Worm (Caenorhabditis elegans) whole organism, L3 larva: ENCODE measurements around the gene mml-1.
A peak's percentile ranks its signal among the peaks of the same experiment; 100 is the strongest.

Experiments used
- R02D3.7 ChIP-seq: fragments of 150-350 bp; optimal IDR thresholded peaks from 2 replicates; lab custom pipeline; 2014; ENCODE audit warnings: missing biosample characterization, missing genetic modification characterization
- ZK546.5 ChIP-seq: sonication (generic microtip); optimal IDR thresholded peaks from 2 replicates; lab custom pipeline; 2017; ENCODE audit warnings: missing biosample characterization, missing genetic modification characterization
- ama-1 ChIP-seq: fragments of 150-350 bp; optimal IDR thresholded peaks from 2 replicates; lab custom pipeline; 2018
- ceh-28 ChIP-seq: fragments of 150-350 bp; optimal IDR thresholded peaks from 2 replicates; lab custom pipeline; 2014; ENCODE audit warnings: missing biosample characterization, missing genetic modification reagents, missing genetic modification characterization
- ceh-82 ChIP-seq: fragments of 150-350 bp; optimal IDR thresholded peaks from 2 replicates; lab custom pipeline; 2014; ENCODE audit warnings: missing biosample characterization, missing genetic modification characterization
- ceh-9 ChIP-seq: sonication (generic microtip); optimal IDR thresholded peaks from 2 replicates; lab custom pipeline; 2018; ENCODE audit warnings: missing biosample characterization, missing genetic modification characterization
- egl-27 ChIP-seq: sonication (generic microtip); optimal IDR thresholded peaks from 4 replicates; lab custom pipeline; 2017; ENCODE audit warnings: missing biosample characterization, missing genetic modification reagents, missing genetic modification characterization
- egl-5 ChIP-seq: fragments of 150-350 bp; optimal IDR thresholded peaks from 2 replicates; lab custom pipeline; 2017; ENCODE audit warnings: missing biosample characterization, missing genetic modification reagents, missing genetic modification characterization, inconsistent platforms
- elt-1 ChIP-seq: fragments of 150-350 bp; optimal IDR thresholded peaks from 2 replicates; lab custom pipeline; 2014; ENCODE audit warnings: missing biosample characterization, missing genetic modification characterization
- elt-2 ChIP-seq: sonication (generic microtip); optimal IDR thresholded peaks from 2 replicates; lab custom pipeline; 2016; ENCODE audit warnings: missing genetic modification reagents, mild to moderate bottlenecking, missing genetic modification characterization, missing compliant biosample characterization
- elt-3 ChIP-seq, 3 experiments: fragments of 150-350 bp in 1 of 3; sonication (generic microtip) in 2 of 3; optimal IDR thresholded peaks; 2 replicates in 2 of 3; 4 replicates in 1 of 3; lab custom pipeline; 2014 to 2017; ENCODE audit warnings: missing biosample characterization in 3 of 3, missing genetic modification characterization in 3 of 3
- fos-1 ChIP-seq: fragments of 150-350 bp; optimal IDR thresholded peaks from 2 replicates; lab custom pipeline; 2014; ENCODE audit warnings: missing biosample characterization, missing genetic modification characterization
- hmg-11 ChIP-seq: sonication (generic microtip); optimal IDR thresholded peaks from 2 replicates; lab custom pipeline; 2016; ENCODE audit warnings: missing genetic modification characterization, missing compliant biosample characterization
- jun-1 ChIP-seq: fragments of 150-350 bp; optimal IDR thresholded peaks from 2 replicates; lab custom pipeline; 2014; ENCODE audit warnings: missing biosample characterization, missing genetic modification reagents, missing genetic modification characterization
- lin-15B ChIP-seq: fragments of 150-350 bp; optimal IDR thresholded peaks from 2 replicates; lab custom pipeline; 2014; ENCODE audit warnings: missing biosample characterization, missing genetic modification characterization
- lin-39 ChIP-seq: fragments of 150-350 bp; optimal IDR thresholded peaks from 2 replicates; lab custom pipeline; 2018; ENCODE audit warnings: missing biosample characterization, missing genetic modification reagents, missing genetic modification characterization
- lsy-12 ChIP-seq: sonication (generic microtip); optimal IDR thresholded peaks from 2 replicates; lab custom pipeline; 2016; ENCODE audit warnings: mild to moderate bottlenecking, missing genetic modification characterization, missing compliant biosample characterization
- mdl-1 ChIP-seq: fragments of 150-350 bp; optimal IDR thresholded peaks from 2 replicates; lab custom pipeline; 2014; ENCODE audit warnings: missing biosample characterization, missing genetic modification characterization
- nfya-1 ChIP-seq: sonication (generic microtip); optimal IDR thresholded peaks from 2 replicates; lab custom pipeline; 2017; ENCODE audit warnings: missing genetic modification characterization, mild to moderate bottlenecking, missing compliant biosample characterization, antibody characterized with exemption, moderate library complexity; ENCODE audit not compliant: insufficient read depth
- nhr-11 ChIP-seq: fragments of 150-350 bp; optimal IDR thresholded peaks from 2 replicates; lab custom pipeline; 2014; ENCODE audit warnings: missing biosample characterization, missing genetic modification characterization
- nhr-12 ChIP-seq: fragments of 150-350 bp; optimal IDR thresholded peaks from 2 replicates; lab custom pipeline; 2014; ENCODE audit warnings: missing biosample characterization, missing genetic modification characterization
- nhr-23 ChIP-seq: fragments of 150-350 bp; optimal IDR thresholded peaks from 2 replicates; lab custom pipeline; 2014; ENCODE audit warnings: missing biosample characterization, missing genetic modification reagents, missing genetic modification characterization
- nhr-237 ChIP-seq: fragments of 150-350 bp; optimal IDR thresholded peaks from 2 replicates; lab custom pipeline; 2014; ENCODE audit warnings: missing biosample characterization, missing genetic modification characterization
- nhr-25 ChIP-seq: sonication (generic microtip); optimal IDR thresholded peaks from 2 replicates; lab custom pipeline; 2017; ENCODE audit warnings: missing biosample characterization, missing genetic modification characterization
- nhr-43 ChIP-seq: sonication (generic microtip); optimal IDR thresholded peaks from 2 replicates; lab custom pipeline; 2016; ENCODE audit warnings: mild to moderate bottlenecking, missing genetic modification characterization, missing compliant biosample characterization; ENCODE audit not compliant: poor library complexity, severe bottlenecking
- nhr-76 ChIP-seq: fragments of 150-350 bp; sonication (generic microtip); optimal IDR thresholded peaks from 5 replicates; lab custom pipeline; 2014; ENCODE audit warnings: missing biosample characterization, missing genetic modification characterization
- pha-4 ChIP-seq: fragments of 150-350 bp; optimal IDR thresholded peaks from 2 replicates; lab custom pipeline; 2014; ENCODE audit warnings: missing biosample characterization, missing genetic modification reagents, missing genetic modification characterization
- pqm-1 ChIP-seq: fragments of 150-350 bp; optimal IDR thresholded peaks from 2 replicates; lab custom pipeline; 2017; ENCODE audit warnings: missing biosample characterization, missing genetic modification characterization, inconsistent platforms
- sea-2 ChIP-seq: fragments of 150-350 bp; sonication (generic microtip); optimal IDR thresholded peaks from 4 replicates; lab custom pipeline; 2014; ENCODE audit warnings: missing biosample characterization, missing genetic modification reagents, missing genetic modification characterization
- skn-1 ChIP-seq: fragments of 150-350 bp; optimal IDR thresholded peaks from 2 replicates; lab custom pipeline; 2014; ENCODE audit warnings: missing biosample characterization, missing genetic modification characterization
- snpc-4 ChIP-seq: fragments of 150-350 bp; optimal IDR thresholded peaks from 2 replicates; lab custom pipeline; 2014; ENCODE audit warnings: missing biosample characterization, missing genetic modification characterization
- tbx-2 ChIP-seq: sonication (generic microtip); optimal IDR thresholded peaks from 2 replicates; lab custom pipeline; 2016; ENCODE audit warnings: mild to moderate bottlenecking, missing genetic modification characterization, missing compliant biosample characterization
- unc-39 ChIP-seq: sonication (generic microtip); optimal IDR thresholded peaks from 4 replicates; lab custom pipeline; 2017; ENCODE audit warnings: missing biosample characterization, missing genetic modification characterization
- unc-62 ChIP-seq: fragments of 150-350 bp; sonication (generic microtip); optimal IDR thresholded peaks from 4 replicates; lab custom pipeline; 2014; ENCODE audit warnings: missing biosample characterization, missing genetic modification reagents, missing genetic modification characterization
- zag-1 ChIP-seq: fragments of 150-350 bp; optimal IDR thresholded peaks from 2 replicates; lab custom pipeline; 2014; ENCODE audit warnings: missing biosample characterization, missing genetic modification characterization
- ztf-4 ChIP-seq: fragments of 150-350 bp; optimal IDR thresholded peaks from 2 replicates; lab custom pipeline; 2014; ENCODE audit warnings: missing biosample characterization, missing genetic modification characterization

mml-1 gene

DNA sequence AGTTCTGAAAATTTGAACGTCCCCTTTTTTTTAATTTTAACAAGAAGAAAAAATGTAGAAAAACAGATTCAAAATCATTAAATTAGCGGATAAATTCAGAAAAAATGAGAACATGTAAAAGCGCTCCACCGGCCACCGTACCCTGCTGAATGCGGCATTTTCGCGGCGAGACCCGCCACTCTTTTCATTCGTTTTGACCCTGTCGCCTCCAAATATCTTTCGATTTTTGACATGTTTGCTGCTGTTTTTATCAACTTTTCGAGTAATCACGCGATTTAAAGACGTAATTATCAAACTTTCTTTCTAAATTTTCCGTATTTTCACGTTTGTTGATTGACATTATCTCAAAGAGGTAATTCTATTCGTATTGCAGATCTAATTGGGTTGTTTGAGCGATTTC, 38.3 kb downstream of the mml-1 start, which contains the start of gene gsp-2:
TSS of gene gsp-2 (plus strand) at position 374 of the 400 bp plus-strand sequence.
- TF ChIP-seq ZK546.5 (tag; lab: Kevin White, UChicago) (peak; percentile 56), lin-39 (tag; lab: Kevin White, UChicago) (peak; percentile 80), R02D3.7 (tag; lab: Kevin White, UChicago) (peak; percentile 52), snpc-4 (tag; lab: Kevin White, UChicago) (peak; percentile 62), egl-5 (tag; lab: Kevin White, UChicago) (peak; percentile 67), nhr-25 (tag; lab: Kevin White, UChicago) (peak; percentile 51), nhr-23 (tag; lab: Kevin White, UChicago) (peak; percentile 88), nhr-43 (tag; lab: Kevin White, UChicago) (no peak), elt-1 (no peak), pha-4 (tag; lab: Kevin White, UChicago) (peak; percentile 86), zag-1 (no peak), nhr-12 (tag; lab: Kevin White, UChicago) (no peak), tbx-2 (tag; lab: Kevin White, UChicago) (no peak), nhr-11 (no peak), elt-3 (tag; optimal IDR thresholded peaks at IDR 0.05; lab: Kevin White, UChicago) (no peak), elt-2 (tag; lab: Kevin White, UChicago) (peak; percentile 65), pqm-1 (tag; lab: Kevin White, UChicago) (peak; percentile 57), ama-1 (lab: Kevin White, UChicago) (peak; percentile 52), lsy-12 (tag; lab: Kevin White, UChicago) (peak; percentile 46), hmg-11 (peak; percentile 34), ceh-9 (tag; lab: Kevin White, UChicago) (no peak), jun-1 (tag; lab: Kevin White, UChicago) (peak; percentile 29), unc-39 (tag; lab: Kevin White, UChicago) (no peak), nfya-1 (tag; lab: Kevin White, UChicago) (peak; percentile 91), lin-15B (tag; lab: Kevin White, UChicago) (peak; percentile 93)

DNA sequence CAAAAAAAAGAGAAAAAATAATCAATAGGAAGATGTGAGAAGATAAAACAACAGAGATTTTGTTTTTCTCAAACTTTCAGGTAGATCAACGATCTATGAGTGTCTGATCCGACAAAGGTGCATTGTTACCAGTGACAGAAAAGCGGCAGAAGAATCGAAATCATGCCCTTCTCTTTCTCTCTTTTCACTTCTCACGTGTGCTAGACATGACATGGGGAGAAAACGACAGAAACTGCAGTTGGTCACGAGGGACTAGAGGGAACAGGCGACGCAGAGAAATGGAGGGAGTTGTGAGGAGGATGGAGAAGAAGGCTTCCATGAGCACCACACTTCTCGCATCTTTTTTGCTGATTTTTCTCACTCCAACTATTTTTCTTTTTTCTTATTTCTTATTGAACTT, 39.3 kb downstream of the mml-1 start, which contains the start of gene F56C9.10:
TSS of gene F56C9.10 (minus strand) at position 97 of the 400 bp plus-strand sequence.
- no peak for TF ChIP-seq nhr-237 (tag; lab: Kevin White, UChicago)
- peak; percentile 58 for TF ChIP-seq hmg-11
- peak; percentile 44 for TF ChIP-seq egl-27 (tag; lab: Kevin White, UChicago)
- TF ChIP-seq nhr-43 (tag; lab: Kevin White, UChicago) = peak; percentile 78
- TF ChIP-seq nhr-76 (tag; lab: Kevin White, UChicago) = no peak
- no peak for TF ChIP-seq unc-39 (tag; lab: Kevin White, UChicago)
- TF ChIP-seq ama-1 (lab: Kevin White, UChicago) = peak; percentile 80
- peak; percentile 81 for TF ChIP-seq nhr-23 (tag; lab: Kevin White, UChicago)
- TF ChIP-seq ceh-82 (tag; lab: Kevin White, UChicago) = no peak
- peak; percentile 68 for TF ChIP-seq ztf-4 (tag; lab: Kevin White, UChicago)
- peak; percentile 78 for TF ChIP-seq snpc-4 (tag; lab: Kevin White, UChicago)
- TF ChIP-seq lin-15B (tag; lab: Kevin White, UChicago) = peak; percentile 82
- TF ChIP-seq jun-1 (tag; lab: Kevin White, UChicago) = peak; percentile 84
- TF ChIP-seq ceh-28 (tag; lab: Kevin White, UChicago) = peak; percentile 44
- no peak for TF ChIP-seq fos-1 (tag; lab: Kevin White, UChicago)
- TF ChIP-seq nhr-11 = peak; percentile 92
- TF ChIP-seq unc-62 (GFP tag; lab: Kevin White, UChicago) = peak; percentile 88
- peak; percentile 96 for TF ChIP-seq mdl-1 (tag; lab: Kevin White, UChicago)
- TF ChIP-seq lin-39 (tag; lab: Kevin White, UChicago) = peak; percentile 84
- no peak for TF ChIP-seq zag-1
- TF ChIP-seq skn-1 (tag; lab: Kevin White, UChicago) = peak; percentile 22
- TF ChIP-seq nfya-1 (tag; lab: Kevin White, UChicago) = peak; percentile 88
- peak; percentile 38 for TF ChIP-seq R02D3.7 (tag; lab: Kevin White, UChicago)
- TF ChIP-seq nhr-25 (tag; lab: Kevin White, UChicago) = peak; percentile 72
- peak; percentile 1 for TF ChIP-seq pqm-1 (tag; lab: Kevin White, UChicago)
- no peak for TF ChIP-seq ceh-9 (tag; lab: Kevin White, UChicago)
- TF ChIP-seq pha-4 (tag; lab: Kevin White, UChicago) = peak; percentile 55
- peak; percentile 59 for TF ChIP-seq elt-2 (tag; lab: Kevin White, UChicago)
- TF ChIP-seq lsy-12 (tag; lab: Kevin White, UChicago) = peak; percentile 77
- peak; percentile 33 for TF ChIP-seq tbx-2 (tag; lab: Kevin White, UChicago)

DNA sequence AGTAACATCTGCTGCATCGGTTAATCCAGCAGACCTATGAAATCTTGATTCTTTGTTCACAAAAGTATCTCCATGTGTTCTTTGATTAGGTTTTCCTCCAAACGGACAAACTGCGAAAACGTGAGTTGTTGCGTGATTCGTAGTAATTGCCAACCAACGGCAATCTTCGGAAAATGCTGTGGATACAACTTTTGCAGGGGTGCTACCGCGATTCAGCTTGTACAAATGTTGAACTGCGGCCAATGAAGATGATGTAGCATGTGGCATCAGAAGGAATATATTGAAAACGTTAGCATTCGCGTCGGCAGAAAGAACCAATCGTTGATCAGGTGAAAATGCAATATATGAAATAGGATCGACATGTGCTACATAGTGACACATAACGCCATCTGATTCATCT, 42.9 kb downstream of the mml-1 start:
- TF ChIP-seq mdl-1 (tag; lab: Kevin White, UChicago) (no peak), elt-3 (tag; optimal IDR thresholded peaks at IDR 0.05; lab: Kevin White, UChicago) (no peak), sea-2 (GFP tag; lab: Kevin White, UChicago) (no peak), unc-62 (GFP tag; lab: Kevin White, UChicago) (no peak)
